Worm (Caenorhabditis elegans) whole organism, midembryonic: ENCODE measurements around the gene rab-14.

Experiments used
- T22C8.4 ChIP-seq: fragments of 200-800 bp; sonication (Bioruptor generic); IDR thresholded peaks from 2 replicates; pipeline ENCODE4 v1.3.6; 2022; ENCODE audit warnings: missing genetic modification characterization, missing compliant biosample characterization
- cog-1 ChIP-seq: sonication (generic microtip); optimal IDR thresholded peaks from 2 replicates; lab custom pipeline; 2016; ENCODE audit warnings: missing genetic modification characterization, missing compliant biosample characterization
- flt-1 ChIP-seq: fragments of 200-800 bp; sonication (Bioruptor generic); IDR thresholded peaks from 2 replicates; pipeline ENCODE4 v1.3.6; 2022; ENCODE audit warnings: missing genetic modification characterization, missing compliant biosample characterization
- med-1 ChIP-seq: sonication (generic microtip); optimal IDR thresholded peaks from 2 replicates; lab custom pipeline; 2017; ENCODE audit warnings: missing genetic modification characterization, mild to moderate bottlenecking, missing compliant biosample characterization, antibody characterized with exemption, missing genetic modification reagents; ENCODE audit not compliant: insufficient read depth
- tab-1 ChIP-seq: fragments of 200-800 bp; sonication (Bioruptor generic); IDR thresholded peaks from 2 replicates; pipeline ENCODE4 v1.3.6; 2022; ENCODE audit warnings: missing genetic modification characterization, missing compliant biosample characterization

DNA sequence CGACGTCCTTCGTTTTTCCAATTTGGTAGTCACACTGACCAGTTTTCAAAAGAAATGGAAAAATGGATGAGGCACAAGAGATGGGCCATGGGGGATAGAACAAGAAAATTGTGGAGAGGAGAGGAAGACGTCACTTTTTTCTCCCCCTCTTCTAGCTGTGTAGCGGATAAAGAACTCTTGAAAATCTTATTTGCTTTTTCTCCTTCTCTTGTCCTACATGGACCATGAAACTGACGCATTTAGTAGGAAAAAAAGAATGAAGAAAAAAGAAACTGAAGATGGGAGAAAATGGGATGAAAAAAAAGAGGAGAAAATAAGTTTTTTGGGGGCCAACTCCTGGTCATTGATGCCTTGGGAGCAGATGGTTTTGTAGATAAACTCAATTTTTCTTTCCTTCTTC lies 27.5 kb upstream of the rab-14 start:
- TF ChIP-seq cog-1, result no peak
- no peak for TF ChIP-seq flt-1
- TF ChIP-seq tab-1 (GFP tag; lab: Robert Waterston, UW), result no peak
- no peak for TF ChIP-seq med-1 (GFP tag; lab: Kevin White, UChicago)
- no peak for TF ChIP-seq T22C8.4 (GFP tag; lab: Robert Waterston, UW)
